Worm (Caenorhabditis elegans): ENCODE measurements around the gene mpst-3.
A peak's percentile ranks its signal among the peaks of the same experiment; 100 is the strongest.

mpst-3 gene

ce11 chrV:14848510-14849206 lies 46.8 kb upstream of the mpst-3 start:
- TF ChIP-seq sptf-1 (tag; optimal IDR thresholded peaks at IDR 0.05) (no peak), unc-98 (GFP tag; IDR thresholded peaks at IDR 0.05) (0 out of 2 replicates have a peak, but pooled peaks have one; percentile 15), Y116A8C.19 (tag; optimal IDR thresholded peaks at IDR 0.05; ENCODE audit: borderline replicate concordance) (no peak), sox-4 (tag; optimal IDR thresholded peaks at IDR 0.05) (no peak), elt-2 (tag; optimal IDR thresholded peaks at IDR 0.05) (peak; percentile 51), lin-15B (tag; optimal IDR thresholded peaks at IDR 0.05) (no peak), efl-3 (GFP tag; optimal IDR thresholded peaks at IDR 0.05) (no peak), zip-4 (GFP tag; optimal IDR thresholded peaks at IDR 0.05) (no peak), hlh-4 (tag; optimal IDR thresholded peaks at IDR 0.05) (no peak), nhr-84 (tag; optimal IDR thresholded peaks at IDR 0.05) (no peak), mab-9 (GFP tag; IDR thresholded peaks at IDR 0.05) (no peak), lin-13 (GFP tag; optimal IDR thresholded peaks at IDR 0.05) (no peak), ama-1 (optimal IDR thresholded peaks at IDR 0.05) (peak; percentile 86), lin-39 (tag; optimal IDR thresholded peaks at IDR 0.05) (peak; percentile 57), nhr-77 (tag; optimal IDR thresholded peaks at IDR 0.05) (no peak), snpc-4 (tag; optimal IDR thresholded peaks at IDR 0.05) (peak; percentile 8), unc-130 (tag; optimal IDR thresholded peaks at IDR 0.05) (peak; percentile 70), ceh-63 (GFP tag; optimal IDR thresholded peaks at IDR 0.05) (no peak), lsy-2 (tag; optimal IDR thresholded peaks at IDR 0.05) (peak; percentile 71 to 78), skn-1 (tag; optimal IDR thresholded peaks at IDR 0.05) (peak; percentile 27), tlp-1 (tag; optimal IDR thresholded peaks at IDR 0.05) (no peak), fkh-4 (tag; optimal IDR thresholded peaks at IDR 0.05; ENCODE audit: borderline replicate concordance) (no peak), aha-1 (tag; optimal IDR thresholded peaks at IDR 0.05) (no peak), fkh-10 (GFP tag; optimal IDR thresholded peaks at IDR 0.05) (no peak), alr-1 (tag; optimal IDR thresholded peaks at IDR 0.05; ENCODE audit: borderline replicate concordance) (no peak), sup-37 (GFP tag; optimal IDR thresholded peaks at IDR 0.05) (no peak), nhr-90 (tag; optimal IDR thresholded peaks at IDR 0.05; ENCODE audit: poor library complexity) (peak; percentile 42), vab-15 (tag; optimal IDR thresholded peaks at IDR 0.05) (peak; percentile 75), fos-1 (tag; optimal IDR thresholded peaks at IDR 0.05) (no peak), hlh-17 (GFP tag; optimal IDR thresholded peaks at IDR 0.05; ENCODE audit: borderline replicate concordance) (no peak), grh-1 (GFP tag; IDR thresholded peaks at IDR 0.05) (peak; percentile 42; the same call in 1 of the 2 replicates), dpl-1 (GFP tag; optimal IDR thresholded peaks at IDR 0.05) (peak in 2 of 3 experiments; percentile 9 to 46), rnt-1 (tag; optimal IDR thresholded peaks at IDR 0.05) (peak; percentile 91), nhr-11 (tag; optimal IDR thresholded peaks at IDR 0.05) (peak; percentile 43), F16B12.6 (tag; optimal IDR thresholded peaks at IDR 0.05) (no peak), zag-1 (tag; optimal IDR thresholded peaks at IDR 0.05) (no peak), pax-3 (tag; optimal IDR thresholded peaks at IDR 0.05) (peak; percentile 14), nhr-76 (tag; optimal IDR thresholded peaks at IDR 0.05) (no peak), ceh-8 (GFP tag; optimal IDR thresholded peaks at IDR 0.05) (no peak), egl-27 (tag; optimal IDR thresholded peaks at IDR 0.05) (no peak), irx-1 (tag; optimal IDR thresholded peaks at IDR 0.05) (peak; percentile 51), mdl-1 (tag; optimal IDR thresholded peaks at IDR 0.05) (peak in 1 of 2 experiments; percentile 97), pqm-1 (tag; optimal IDR thresholded peaks at IDR 0.05) (no peak), nhr-71 (tag; optimal IDR thresholded peaks at IDR 0.05) (peak; percentile 91), mep-1 (tag; optimal IDR thresholded peaks at IDR 0.05) (peak; percentile 81), elt-3 (tag; optimal IDR thresholded peaks at IDR 0.05) (peak in 2 of 6 experiments; percentile 44 to 63), nhr-20 (tag; optimal IDR thresholded peaks at IDR 0.05) (peak; percentile 83), egl-13 (tag; optimal IDR thresholded peaks at IDR 0.05) (no peak), swsn-7 (tag; optimal IDR thresholded peaks at IDR 0.05) (peak; percentile 48), nhr-28 (tag; optimal IDR thresholded peaks at IDR 0.05) (no peak), dsc-1 (tag; optimal IDR thresholded peaks at IDR 0.05) (peak; percentile 63), mef-2 (tag; optimal IDR thresholded peaks at IDR 0.05) (no peak)
